Fruit fly (Drosophila melanogaster) whole organism, embryonic: ENCODE data around the gene cl.

Experiments used
- Bgb ChIP-seq: fragments of 200-800 bp; sonication (Bioruptor generic); IDR thresholded peaks from 2 replicates; pipeline ENCODE4 v1.3.6; 2022; ENCODE audit warnings: missing biosample characterization, missing genetic modification characterization; ENCODE audit not compliant: partially characterized antibody
- CG15269 ChIP-seq: fragments of 200-800 bp; sonication (Bioruptor generic); optimal IDR thresholded peaks from 2 replicates; lab custom pipeline; 2018; ENCODE audit warnings: missing biosample characterization, mild to moderate bottlenecking, missing genetic modification characterization, moderate library complexity
- CG15601 ChIP-seq: fragments of 200-800 bp; sonication (Bioruptor generic); optimal IDR thresholded peaks from 3 replicates; lab custom pipeline; 2019; ENCODE audit warnings: missing biosample characterization, mild to moderate bottlenecking, missing genetic modification characterization, moderate library complexity
- CG4707 ChIP-seq: fragments of 200-800 bp; sonication (Bioruptor generic); optimal IDR thresholded peaks from 2 replicates; lab custom pipeline; 2018; ENCODE audit warnings: missing biosample characterization, mild to moderate bottlenecking, missing genetic modification characterization, moderate library complexity
- Hsf ChIP-seq: fragments of 200-800 bp; sonication (Bioruptor generic); optimal IDR thresholded peaks from 3 replicates; lab custom pipeline; 2016; ENCODE audit warnings: missing biosample characterization, missing genetic modification characterization
- MBD-R2 ChIP-seq: fragments of 200-800 bp; sonication (Bioruptor generic); IDR thresholded peaks from 2 replicates; pipeline ENCODE4 v1.3.6; 2022; ENCODE audit warnings: missing biosample characterization, missing genetic modification characterization
- Med ChIP-seq: fragments of 200-800 bp; sonication (Bioruptor generic); peaks from one replicate; lab custom pipeline; 2016; ENCODE audit warnings: missing biosample characterization, missing genetic modification characterization, mild to moderate bottlenecking, inconsistent platforms, moderate library complexity
- fd96Cb ChIP-seq: fragments of 200-800 bp; sonication (Bioruptor generic); optimal IDR thresholded peaks from 2 replicates; lab custom pipeline; 2018; ENCODE audit warnings: missing biosample characterization, mild to moderate bottlenecking, missing genetic modification characterization, moderate library complexity
- h ChIP-seq: fragments of >200 bp; optimal IDR thresholded peaks from 2 replicates; lab custom pipeline; 2017
- kni ChIP-seq: fragments of 200-800 bp; sonication (Bioruptor generic); optimal IDR thresholded peaks from 3 replicates; lab custom pipeline; 2017; ENCODE audit warnings: mild to moderate bottlenecking, missing biosample characterization, missing genetic modification reagents, missing genetic modification characterization
- row ChIP-seq: fragments of 200-800 bp; sonication (Bioruptor generic); IDR thresholded peaks from 3 replicates; pipeline ENCODE4 v1.3.6; 2022; ENCODE audit warnings: missing biosample characterization, missing genetic modification characterization
- sc ChIP-seq, 3 experiments: fragments of >200 bp in 2 of 3; fragments of 200-800 bp in 1 of 3; sonication (Bioruptor generic) in 1 of 3; optimal IDR thresholded peaks; 2 replicates in 2 of 3; 3 replicates in 1 of 3; lab custom pipeline; 2017; ENCODE audit warnings: mild to moderate bottlenecking in 1 of 3, missing biosample characterization in 1 of 3, missing genetic modification characterization in 1 of 3, missing genetic modification reagents in 1 of 3
- slou ChIP-seq: fragments of 200-800 bp; sonication (Bioruptor generic); optimal IDR thresholded peaks from 3 replicates; lab custom pipeline; 2016; ENCODE audit warnings: missing biosample characterization, missing genetic modification characterization

The cl gene

DNA sequence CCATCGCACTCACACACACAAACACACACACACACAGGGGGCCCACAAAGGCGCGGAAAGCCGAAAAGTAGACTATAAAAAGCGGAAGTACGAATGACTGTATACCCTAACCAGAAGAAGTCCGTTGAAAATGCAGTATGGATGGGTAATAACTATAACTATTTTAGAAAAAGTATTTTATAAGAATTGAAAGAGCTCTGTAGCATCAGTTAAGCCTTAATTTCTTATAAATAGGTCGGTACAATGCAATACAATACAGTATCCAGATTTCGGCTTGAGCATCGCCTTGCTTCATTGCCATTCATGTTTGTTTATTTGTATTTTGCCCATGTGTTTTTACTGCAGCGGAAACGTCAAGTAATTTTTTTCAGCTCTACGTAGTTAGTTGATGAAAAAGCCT, 49.6 kb downstream of the cl start (continued):
- TF ChIP-seq fd96Cb (tag; lab: Kevin White, UChicago) (peak; percentile 4), MBD-R2 (no peak), kni (no peak), Med (no peak), CG4707 (GFP tag; lab: Kevin White, UChicago) (no peak), row (GFP tag; lab: Robert Waterston, UW) (peak; percentile 69), Hsf (GFP tag; lab: Kevin White, UChicago) (peak; percentile 31), CG15269 (peak; percentile 48), Bgb (GFP tag; lab: Robert Waterston, UW) (no peak), CG15601 (tag; lab: Kevin White, UChicago) (no peak), sc (optimal IDR thresholded peaks at IDR 0.05; lab: Kevin White, UChicago) (no peak), sc (GFP tag; optimal IDR thresholded peaks at IDR 0.05; lab: Kevin White, UChicago) (no peak), h (lab: Kevin White, UChicago) (no peak), slou (GFP tag; lab: Kevin White, UChicago) (no peak)
